Fruit fly (Drosophila melanogaster) whole organism, pupa: ENCODE measurements around the gene pyd.

Experiments used
- CG10348 ChIP-seq: fragments of 200-800 bp; sonication (Bioruptor generic); IDR thresholded peaks from 2 replicates; pipeline ENCODE4 v1.3.6; 2022; ENCODE audit warnings: missing biosample characterization, missing genetic modification characterization
- CG12605 ChIP-seq: fragments of 200-800 bp; sonication (Bioruptor generic); IDR thresholded peaks from 2 replicates; pipeline ENCODE4 v1.3.6; 2022; ENCODE audit warnings: missing biosample characterization, missing genetic modification characterization
- CG13204 ChIP-seq: fragments of 200-800 bp; sonication (Bioruptor generic); optimal IDR thresholded peaks from 2 replicates; lab custom pipeline; 2018; ENCODE audit warnings: missing biosample characterization, mild to moderate bottlenecking, missing genetic modification characterization, moderate library complexity
- CG14655 ChIP-seq: fragments of 200-800 bp; sonication (Bioruptor generic); optimal IDR thresholded peaks from 3 replicates; lab custom pipeline; 2017; ENCODE audit warnings: mild to moderate bottlenecking, missing biosample characterization, missing genetic modification reagents, missing genetic modification characterization
- CG15710 ChIP-seq: fragments of 200-800 bp; sonication (Bioruptor generic); optimal IDR thresholded peaks from 2 replicates; lab custom pipeline; 2018; ENCODE audit warnings: missing biosample characterization, mild to moderate bottlenecking, missing genetic modification characterization, moderate library complexity
- CG17806 ChIP-seq: fragments of 200-800 bp; sonication (Bioruptor generic); optimal IDR thresholded peaks from 2 replicates; lab custom pipeline; 2018; ENCODE audit warnings: missing biosample characterization, mild to moderate bottlenecking, missing genetic modification characterization, moderate library complexity
- CG32121 ChIP-seq: fragments of 200-800 bp; sonication (Bioruptor generic); IDR thresholded peaks from 2 replicates; pipeline ENCODE4 v1.3.6; 2022; ENCODE audit warnings: missing biosample characterization, missing genetic modification characterization
- CG34367 ChIP-seq: fragments of 200-800 bp; sonication (Bioruptor generic); optimal IDR thresholded peaks from 2 replicates; lab custom pipeline; 2018; ENCODE audit warnings: missing biosample characterization, mild to moderate bottlenecking, missing genetic modification characterization
- CG4496 ChIP-seq: fragments of 200-800 bp; sonication (Bioruptor generic); IDR thresholded peaks from 3 replicates; pipeline ENCODE4 v1.3.6; 2022; ENCODE audit warnings: missing biosample characterization, missing genetic modification characterization
- CG8159 ChIP-seq: fragments of 200-800 bp; sonication (Bioruptor generic); optimal IDR thresholded peaks from 3 replicates; lab custom pipeline; 2018; ENCODE audit warnings: missing biosample characterization, mild to moderate bottlenecking, missing genetic modification characterization, moderate library complexity
- CG8301 ChIP-seq: fragments of 200-800 bp; sonication (Bioruptor generic); optimal IDR thresholded peaks from 2 replicates; lab custom pipeline; 2018; ENCODE audit warnings: missing biosample characterization, mild to moderate bottlenecking, missing genetic modification characterization
- CG9948 ChIP-seq: fragments of 200-800 bp; sonication (Bioruptor generic); optimal IDR thresholded peaks from 2 replicates; lab custom pipeline; 2018; ENCODE audit warnings: missing biosample characterization, mild to moderate bottlenecking, missing genetic modification characterization, moderate library complexity
- D1 ChIP-seq: fragments of 200-800 bp; sonication (Bioruptor generic); optimal IDR thresholded peaks from 2 replicates; lab custom pipeline; 2018; ENCODE audit warnings: missing biosample characterization, mild to moderate bottlenecking, missing genetic modification characterization, moderate library complexity
- EcR ChIP-seq: fragments of 200-800 bp; sonication (Bioruptor generic); optimal IDR thresholded peaks from 3 replicates; lab custom pipeline; 2019; ENCODE audit warnings: missing biosample characterization, missing genetic modification characterization, mild to moderate bottlenecking, moderate library complexity, missing genetic modification reagents
- Ets98B ChIP-seq: fragments of 200-800 bp; sonication (Bioruptor generic); IDR thresholded peaks from 2 replicates; pipeline ENCODE4 v1.3.6; 2022; ENCODE audit warnings: missing biosample characterization, missing genetic modification characterization
- Pif1A ChIP-seq: fragments of 200-800 bp; sonication (Bioruptor generic); optimal IDR thresholded peaks from 3 replicates; lab custom pipeline; 2016; ENCODE audit warnings: missing biosample characterization, missing genetic modification characterization
- Pif1B ChIP-seq: fragments of 200-800 bp; sonication (Bioruptor generic); optimal IDR thresholded peaks from 3 replicates; lab custom pipeline; 2016; ENCODE audit warnings: missing biosample characterization, missing genetic modification characterization
- Snoo ChIP-seq: fragments of 200-800 bp; sonication (Bioruptor generic); optimal IDR thresholded peaks from 3 replicates; lab custom pipeline; 2017; ENCODE audit warnings: missing biosample characterization, mild to moderate bottlenecking, missing genetic modification characterization, inconsistent platforms
- fd96Ca ChIP-seq: fragments of 200-800 bp; sonication (Bioruptor generic); IDR thresholded peaks from 3 replicates; pipeline ENCODE4 v1.3.6; 2022; ENCODE audit warnings: missing biosample characterization, missing genetic modification characterization
- gl ChIP-seq: fragments of 200-800 bp; sonication (Bioruptor generic); optimal IDR thresholded peaks from 2 replicates; lab custom pipeline; 2018; ENCODE audit warnings: missing biosample characterization, mild to moderate bottlenecking, missing genetic modification characterization
- rn ChIP-seq: fragments of 200-800 bp; sonication (Bioruptor generic); IDR thresholded peaks from 2 replicates; pipeline ENCODE4 v1.3.6; 2022; ENCODE audit warnings: missing biosample characterization, missing genetic modification characterization

The pyd gene

dm6 chr3R:8892993-8893670 is 38.6 kb downstream of the pyd start:
- TF ChIP-seq Pif1A (peak; percentile 32), CG8301 (tag; lab: Kevin White, UChicago) (no peak), CG15710 (tag; lab: Kevin White, UChicago) (no peak), CG17806 (tag; lab: Kevin White, UChicago) (peak; percentile 1), CG13204 (GFP tag; lab: Kevin White, UChicago) (no peak), CG9948 (tag; lab: Kevin White, UChicago) (no peak), CG4496 (GFP tag; lab: Robert Waterston, UW) (peak; percentile 37; the same call in 2 of the 3 replicates), Ets98B (GFP tag; lab: Robert Waterston, UW) (peak; percentile 64; the same call in 1 of the 2 replicates), CG32121 (GFP tag; lab: Robert Waterston, UW) (peak; percentile 73), gl (tag; lab: Kevin White, UChicago) (no peak), rn (peak; percentile 31; the same call in 1 of the 2 replicates)

dm6 chr3R:8891675-8892074 is 40.0 kb downstream of the pyd start:
- no peak for TF ChIP-seq CG10348 (GFP tag; lab: Robert Waterston, UW)
- TF ChIP-seq EcR (GFP tag; lab: Kevin White, UChicago) = no peak

dm6 chr3R:8890441-8890840 is 41.3 kb downstream of the pyd start:
- TF ChIP-seq CG13204 (GFP tag; lab: Kevin White, UChicago) (no peak), Snoo (tag; lab: Kevin White, UChicago) (peak; percentile 11), CG14655 (GFP tag; lab: Kevin White, UChicago) (peak; percentile 0), gl (tag; lab: Kevin White, UChicago) (peak; percentile 38), CG4496 (GFP tag; lab: Robert Waterston, UW) (peak; percentile 55; the same call in 1 of the 3 replicates), CG12605 (GFP tag; lab: Robert Waterston, UW) (no peak), CG15710 (tag; lab: Kevin White, UChicago) (peak; percentile 26), D1 (tag; lab: Kevin White, UChicago) (no peak), Pif1A (no peak), rn (no peak), Ets98B (GFP tag; lab: Robert Waterston, UW) (peak; percentile 38), CG8159 (tag; lab: Kevin White, UChicago) (peak; percentile 14), CG34367 (tag; lab: Kevin White, UChicago) (no peak), CG8301 (tag; lab: Kevin White, UChicago) (no peak), EcR (GFP tag; lab: Kevin White, UChicago) (no peak), CG17806 (tag; lab: Kevin White, UChicago) (peak; percentile 8), CG9948 (tag; lab: Kevin White, UChicago) (no peak), CG32121 (GFP tag; lab: Robert Waterston, UW) (no peak), CG10348 (GFP tag; lab: Robert Waterston, UW) (no peak), Pif1B (no peak), fd96Ca (GFP tag; lab: Robert Waterston, UW) (no peak)
- TF ChIP-seq, all 21 proteins: peak for 8

DNA sequence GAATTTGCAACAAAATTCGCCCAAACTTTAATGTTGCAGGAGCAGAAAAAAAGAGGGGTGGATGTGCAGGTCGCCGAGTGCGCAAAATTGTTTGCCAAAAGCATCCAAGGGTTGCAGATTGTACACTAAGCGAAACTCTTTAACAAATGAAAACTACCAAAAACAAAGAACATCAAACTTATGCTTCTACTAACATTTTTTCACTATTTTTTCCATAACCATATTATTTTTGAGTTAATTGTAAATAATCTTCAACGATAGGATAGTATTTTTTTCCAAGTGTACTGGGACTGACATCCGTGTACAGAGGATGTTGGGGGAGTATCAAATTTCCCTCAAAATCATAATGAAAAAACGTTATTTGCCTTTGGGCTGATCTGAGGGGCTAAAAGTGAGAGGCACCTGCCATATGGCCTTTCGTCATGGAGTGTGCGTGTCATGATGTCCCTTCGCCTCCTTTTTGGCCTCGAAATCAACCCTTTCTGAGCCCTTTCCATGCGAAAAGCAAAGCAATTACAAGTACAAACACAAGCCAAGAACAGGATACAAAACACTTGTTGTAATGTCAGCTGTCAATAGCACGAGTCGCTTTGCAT is 44.8 kb downstream of the pyd start:
- TF ChIP-seq fd96Ca (GFP tag; lab: Robert Waterston, UW) (no peak), CG8301 (tag; lab: Kevin White, UChicago) (peak; percentile 37), CG34367 (tag; lab: Kevin White, UChicago) (peak; percentile 40), CG4496 (GFP tag; lab: Robert Waterston, UW) (peak; percentile 48; the same call in 1 of the 3 replicates), CG32121 (GFP tag; lab: Robert Waterston, UW) (peak; percentile 56), CG10348 (GFP tag; lab: Robert Waterston, UW) (no peak), gl (tag; lab: Kevin White, UChicago) (peak; percentile 9), CG14655 (GFP tag; lab: Kevin White, UChicago) (peak; percentile 37), CG17806 (tag; lab: Kevin White, UChicago) (peak; percentile 61), CG9948 (tag; lab: Kevin White, UChicago) (peak; percentile 54), Pif1A (peak; percentile 69), CG13204 (GFP tag; lab: Kevin White, UChicago) (no peak), CG12605 (GFP tag; lab: Robert Waterston, UW) (no peak), Snoo (tag; lab: Kevin White, UChicago) (peak; percentile 67), Pif1B (peak; percentile 41), CG15710 (tag; lab: Kevin White, UChicago) (peak; percentile 65), CG8159 (tag; lab: Kevin White, UChicago) (peak; percentile 79), Ets98B (GFP tag; lab: Robert Waterston, UW) (no peak), rn (no peak), D1 (tag; lab: Kevin White, UChicago) (no peak), EcR (GFP tag; lab: Kevin White, UChicago) (no peak)

- TF ChIP-seq Pif1A (no peak), EcR (GFP tag; lab: Kevin White, UChicago) (no peak), rn (no peak), CG9948 (tag; lab: Kevin White, UChicago) (no peak), CG34367 (tag; lab: Kevin White, UChicago) (no peak), fd96Ca (GFP tag; lab: Robert Waterston, UW) (no peak), Ets98B (GFP tag; lab: Robert Waterston, UW) (no peak), CG13204 (GFP tag; lab: Kevin White, UChicago) (no peak), CG14655 (GFP tag; lab: Kevin White, UChicago) (no peak), gl (tag; lab: Kevin White, UChicago) (no peak)
Observed at dm6 chr3R:8885581-8885980, 46.1 kb downstream of the pyd start.
